Worm (Caenorhabditis elegans): Measurements from ENCODE around the gene Y38F1A.8.

DNA sequence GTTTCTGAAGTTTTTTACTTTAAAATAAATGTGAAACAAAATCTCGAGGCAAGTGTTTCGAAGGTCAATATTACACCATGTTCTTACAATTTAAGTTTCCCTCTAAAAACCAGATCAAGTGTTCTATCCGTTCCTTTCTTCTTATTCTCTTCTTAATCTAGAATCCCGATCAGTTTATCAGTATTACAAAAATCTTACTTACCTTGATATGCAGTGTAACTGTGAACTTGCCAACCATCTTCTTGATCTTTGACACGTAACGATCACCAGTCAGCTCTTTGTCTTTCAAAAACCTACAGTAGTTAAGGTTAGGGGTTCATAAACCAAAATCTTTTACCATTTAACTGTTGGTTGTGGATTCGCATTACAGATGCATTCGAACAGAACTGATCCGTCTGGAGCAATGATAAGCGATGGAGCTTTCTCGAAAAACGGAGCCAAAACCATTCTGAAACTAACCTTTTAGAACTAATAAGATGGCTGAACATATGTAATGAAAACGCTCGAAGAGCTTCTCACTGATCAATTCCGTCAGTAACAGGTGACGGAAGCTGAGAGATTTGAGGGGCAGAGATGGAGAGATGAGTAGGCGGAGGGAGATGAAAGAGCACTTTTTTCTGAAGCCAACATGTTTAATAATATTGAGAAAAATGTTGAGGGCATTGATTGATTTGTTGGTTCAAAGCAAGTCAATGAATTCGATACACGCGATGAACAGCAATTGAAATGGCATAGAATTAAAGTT, 7.2 kb upstream of the Y38F1A.8 start, which contains the start of gene oig-2:
- TF ChIP-seq nhr-27 (tag; optimal IDR thresholded peaks at IDR 0.05): no peak
- no peak for TF ChIP-seq snpc-4 (GFP tag; optimal IDR thresholded peaks at IDR 0.05)
- no peak for TF ChIP-seq snpc-4 (tag; optimal IDR thresholded peaks at IDR 0.05)
- no peak for TF ChIP-seq F23B12.7 (tag; optimal IDR thresholded peaks at IDR 0.05; ENCODE audit: insufficient read depth)
- TF ChIP-seq Y95B8A.8 (GFP tag; IDR thresholded peaks at IDR 0.05): no peak
- no peak for TF ChIP-seq unc-130 (GFP tag; optimal IDR thresholded peaks at IDR 0.05)
- no peak for TF ChIP-seq let-526 (GFP tag; IDR thresholded peaks at IDR 0.05)
- no peak for TF ChIP-seq B0261.1 (tag; optimal IDR thresholded peaks at IDR 0.05)
- no peak for TF ChIP-seq akir-1 (GFP tag; optimal IDR thresholded peaks at IDR 0.05)
- no peak for TF ChIP-seq F33H1.4 (GFP tag; IDR thresholded peaks at IDR 0.05)
- TF ChIP-seq F39B2.1 (GFP tag; IDR thresholded peaks at IDR 0.05): no peak
- no peak for TF ChIP-seq unc-62 (GFP tag; optimal IDR thresholded peaks at IDR 0.05)
- no peak for TF ChIP-seq Y67H2A.10 (GFP tag; conservative IDR thresholded peaks at IDR 0.05)

All from whole organism, young adult.